Worm (Caenorhabditis elegans) whole organism, late embryonic: Measurements from ENCODE around the gene C55B6.4.

Experiments used
- ama-1 ChIP-seq: fragments of 150-350 bp; optimal IDR thresholded peaks from 2 replicates; lab custom pipeline; 2014
- ceh-22 ChIP-seq: sonication (generic microtip); optimal IDR thresholded peaks from 2 replicates; lab custom pipeline; 2017; ENCODE audit warnings: missing biosample characterization, missing genetic modification characterization
- fkh-10 ChIP-seq: fragments of 150-350 bp; optimal IDR thresholded peaks from 2 replicates; lab custom pipeline; 2014; ENCODE audit warnings: missing biosample characterization, missing genetic modification reagents, missing genetic modification characterization

DNA sequence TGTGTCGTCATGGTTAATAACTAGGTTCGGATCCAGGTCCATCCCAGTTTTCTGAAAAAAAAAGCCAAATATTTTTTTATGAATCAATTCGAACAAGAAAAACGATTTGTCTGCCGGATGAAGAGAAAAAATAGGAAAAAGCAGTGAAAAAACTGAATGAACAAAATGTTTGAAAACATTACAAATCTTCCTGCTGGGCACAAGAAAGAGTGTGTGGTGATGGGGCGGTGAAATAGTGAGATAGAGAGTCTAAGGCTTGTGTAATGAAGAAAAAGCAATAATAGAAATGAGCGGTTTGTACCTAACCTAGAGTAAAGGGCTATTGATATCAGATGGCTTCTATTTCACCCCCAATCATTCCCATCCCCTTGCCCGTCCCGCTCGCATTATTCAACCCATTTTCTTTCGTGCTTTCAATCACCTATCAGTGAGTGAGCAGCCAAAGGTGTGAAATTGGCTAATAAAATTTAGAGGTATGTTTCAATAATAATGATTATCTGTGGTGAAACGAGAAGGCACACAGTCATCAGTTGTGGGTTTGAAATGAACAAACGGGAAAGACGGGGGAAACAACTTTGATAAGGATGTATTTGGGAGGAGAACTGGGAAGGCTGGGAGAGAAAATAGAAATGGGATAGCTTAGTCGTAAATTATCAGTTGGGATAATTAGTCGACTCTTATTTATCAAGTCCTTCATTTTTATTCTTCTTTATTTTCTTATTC is 16.8 kb downstream of the C55B6.4 start, which contains the start of gene bar-1:
- no peak for TF ChIP-seq ama-1 (lab: Kevin White, UChicago)
- TF ChIP-seq ceh-22 (tag; lab: Kevin White, UChicago): no peak
- TF ChIP-seq fkh-10 (GFP tag; lab: Kevin White, UChicago): no peak
